Fruit fly (Drosophila melanogaster) whole organism, embryonic: Measurements from ENCODE around the gene CG44838.

ENCODE experiments used
- Awh ChIP-seq: fragments of 200-800 bp; sonication (Bioruptor generic); IDR thresholded peaks from 2 replicates; pipeline ENCODE4, ENCODE4 v1.3.6; 2022; ENCODE audit warnings: missing biosample characterization, missing genetic modification characterization
- CG10209 ChIP-seq: fragments of 200-800 bp; sonication (Bioruptor generic); optimal IDR thresholded peaks from 3 replicates; lab custom pipeline; 2017; ENCODE audit warnings: missing biosample characterization, mild to moderate bottlenecking, missing genetic modification characterization, missing genetic modification reagents
- CG10274 ChIP-seq: fragments of 200-800 bp; sonication (Bioruptor generic); optimal IDR thresholded peaks from 3 replicates; lab custom pipeline; 2017; ENCODE audit warnings: missing biosample characterization, mild to moderate bottlenecking, missing genetic modification characterization
- CG10543 ChIP-seq: fragments of 200-800 bp; sonication (Bioruptor generic); optimal IDR thresholded peaks from 3 replicates; lab custom pipeline; 2017; ENCODE audit warnings: missing biosample characterization, mild to moderate bottlenecking, missing genetic modification characterization, moderate library complexity
- CG10565 ChIP-seq: fragments of 200-800 bp; sonication (Bioruptor generic); optimal IDR thresholded peaks from 3 replicates; lab custom pipeline; 2016; ENCODE audit warnings: missing biosample characterization, mild to moderate bottlenecking, missing genetic modification characterization
- CG12155 ChIP-seq: fragments of 200-800 bp; sonication (Bioruptor generic); optimal IDR thresholded peaks from 3 replicates; lab custom pipeline; 2016; ENCODE audit warnings: missing biosample characterization, missing genetic modification characterization
- CG12769 ChIP-seq: fragments of 200-800 bp; sonication (Bioruptor generic); optimal IDR thresholded peaks from 2 replicates; lab custom pipeline; 2019; ENCODE audit warnings: missing biosample characterization, mild to moderate bottlenecking, missing genetic modification characterization, moderate library complexity
- CG17359 ChIP-seq: fragments of 200-800 bp; sonication (Bioruptor generic); optimal IDR thresholded peaks from 3 replicates; lab custom pipeline; 2018; ENCODE audit warnings: missing biosample characterization, mild to moderate bottlenecking, missing genetic modification characterization, moderate library complexity
- CG18599 ChIP-seq: fragments of 200-800 bp; sonication (Bioruptor generic); optimal IDR thresholded peaks from 3 replicates; lab custom pipeline; 2017; ENCODE audit warnings: missing biosample characterization, missing genetic modification characterization, mild to moderate bottlenecking, moderate library complexity, missing genetic modification reagents
- CG18619 ChIP-seq: fragments of 200-800 bp; sonication (Bioruptor generic); optimal IDR thresholded peaks from 3 replicates; lab custom pipeline; 2017; ENCODE audit warnings: missing biosample characterization, mild to moderate bottlenecking, missing genetic modification characterization
- CG32767 ChIP-seq: fragments of 200-800 bp; sonication (Bioruptor generic); IDR thresholded peaks from 2 replicates; pipeline ENCODE4 v1.3.6; 2022; ENCODE audit warnings: missing biosample characterization, missing genetic modification characterization
- CG9727 ChIP-seq: fragments of 200-800 bp; sonication (Bioruptor generic); optimal IDR thresholded peaks from 3 replicates; lab custom pipeline; 2017; ENCODE audit warnings: missing biosample characterization, mild to moderate bottlenecking, missing genetic modification characterization
- CTCF ChIP-seq: fragments of 200-800 bp; sonication (Bioruptor generic); optimal IDR thresholded peaks from 2 replicates; lab custom pipeline; 2017; ENCODE audit warnings: missing biosample characterization, mild to moderate bottlenecking, missing genetic modification characterization, moderate library complexity
- CkIIα-i1 ChIP-seq: fragments of 200-800 bp; sonication (Bioruptor generic); IDR thresholded peaks from 2 replicates; pipeline ENCODE4 v1.3.6; 2022; ENCODE audit warnings: missing biosample characterization, missing genetic modification characterization
- Deaf1 ChIP-seq: fragments of 200-800 bp; optimal IDR thresholded peaks from 3 replicates; lab custom pipeline; 2019; ENCODE audit warnings: missing biosample characterization, mild to moderate bottlenecking, missing genetic modification characterization, moderate library complexity
- HLH4C ChIP-seq: fragments of 200-800 bp; sonication (Bioruptor generic); IDR thresholded peaks from 3 replicates; pipeline ENCODE4 v1.3.6; 2022; ENCODE audit warnings: missing biosample characterization, missing genetic modification characterization; ENCODE audit not compliant: partially characterized antibody
- Lhr ChIP-seq: fragments of 200-800 bp; sonication (Bioruptor generic); optimal IDR thresholded peaks from 3 replicates; lab custom pipeline; 2017; ENCODE audit warnings: mild to moderate bottlenecking, missing biosample characterization, missing genetic modification reagents, missing genetic modification characterization
- Lpt ChIP-seq: fragments of >200 bp; optimal IDR thresholded peaks from 2 replicates; lab custom pipeline; 2018; ENCODE audit warnings: missing biosample characterization, missing genetic modification characterization
- MBD-R2 ChIP-seq: fragments of 200-800 bp; sonication (Bioruptor generic); IDR thresholded peaks from 2 replicates; pipeline ENCODE4 v1.3.6; 2022; ENCODE audit warnings: missing biosample characterization, missing genetic modification characterization
- Mrtf ChIP-seq: fragments of 200-800 bp; sonication (Bioruptor generic); IDR thresholded peaks from 3 replicates; pipeline ENCODE4 v1.3.6; 2022; ENCODE audit warnings: missing biosample characterization, missing genetic modification characterization
- Ptx1 ChIP-seq: fragments of 200-800 bp; sonication (Bioruptor generic); IDR thresholded peaks from 2 replicates; pipeline ENCODE4 v1.3.6; 2022; ENCODE audit warnings: missing biosample characterization, missing genetic modification characterization
- Sox100B ChIP-seq: fragments of 200-800 bp; sonication (Bioruptor generic); optimal IDR thresholded peaks from 3 replicates; lab custom pipeline; 2018; ENCODE audit warnings: missing biosample characterization, mild to moderate bottlenecking, missing genetic modification characterization
- Xrp1 ChIP-seq: fragments of 200-800 bp; sonication (Bioruptor generic); IDR thresholded peaks from 2 replicates; pipeline ENCODE4 v1.3.6; 2022; ENCODE audit warnings: missing biosample characterization, missing genetic modification characterization
- aop ChIP-seq: fragments of 200-800 bp; sonication (Bioruptor generic); IDR thresholded peaks from 2 replicates; pipeline ENCODE4 v1.3.6; 2022; ENCODE audit warnings: missing biosample characterization, missing genetic modification characterization
- bbx ChIP-seq: fragments of 200-800 bp; sonication (Bioruptor generic); IDR thresholded peaks from 2 replicates; pipeline ENCODE4 v1.3.6; 2022; ENCODE audit warnings: missing biosample characterization, missing genetic modification characterization; ENCODE audit not compliant: partially characterized antibody
- cas ChIP-seq: fragments of 200-800 bp; sonication (Bioruptor generic); IDR thresholded peaks from 2 replicates; pipeline ENCODE4 v1.3.6; 2022; ENCODE audit warnings: missing biosample characterization, missing genetic modification characterization
- cg ChIP-seq: fragments of 200-800 bp; sonication (Bioruptor generic); optimal IDR thresholded peaks from 3 replicates; lab custom pipeline; 2019; ENCODE audit warnings: missing biosample characterization, mild to moderate bottlenecking, missing genetic modification characterization, moderate library complexity
- chif ChIP-seq, 2 experiments: fragments of 200-800 bp; sonication (Bioruptor generic); optimal IDR thresholded peaks; 3 replicates each; lab custom pipeline; 2016; ENCODE audit warnings: missing biosample characterization in 2 of 2, missing genetic modification characterization in 2 of 2
- danr ChIP-seq: fragments of 200-800 bp; sonication (Bioruptor generic); IDR thresholded peaks from 2 replicates; pipeline ENCODE4 v1.3.6; 2022; ENCODE audit warnings: missing biosample characterization, missing genetic modification characterization
- dati ChIP-seq: fragments of 200-800 bp; sonication (Bioruptor generic); IDR thresholded peaks from 2 replicates; pipeline ENCODE4 v1.3.6; 2022; ENCODE audit warnings: missing biosample characterization, missing genetic modification characterization
- fru ChIP-seq: fragments of >200 bp; optimal IDR thresholded peaks from 2 replicates; lab custom pipeline; 2017
- gro ChIP-seq: fragments of 200-800 bp; sonication (Bioruptor generic); optimal IDR thresholded peaks from 2 replicates; lab custom pipeline; 2016; ENCODE audit warnings: missing biosample characterization, missing genetic modification characterization
- h ChIP-seq: fragments of >200 bp; optimal IDR thresholded peaks from 2 replicates; lab custom pipeline; 2017
- inv ChIP-seq: fragments of 200-800 bp; sonication (Bioruptor generic); IDR thresholded peaks from 2 replicates; pipeline ENCODE4 v1.3.6; 2022; ENCODE audit warnings: missing biosample characterization, missing genetic modification characterization; ENCODE audit not compliant: partially characterized antibody
- jigr1 ChIP-seq: fragments of 200-800 bp; sonication (Bioruptor generic); IDR thresholded peaks from 3 replicates; pipeline ENCODE4 v1.3.6; 2022; ENCODE audit warnings: missing biosample characterization, missing genetic modification characterization
- kah ChIP-seq: fragments of 200-800 bp; sonication (Bioruptor generic); optimal IDR thresholded peaks from 2 replicates; lab custom pipeline; 2018; ENCODE audit warnings: missing biosample characterization, mild to moderate bottlenecking, missing genetic modification characterization
- ken ChIP-seq: fragments of 200-800 bp; sonication (Bioruptor generic); IDR thresholded peaks from 3 replicates; pipeline ENCODE4 v1.3.6; 2022; ENCODE audit warnings: missing biosample characterization, missing genetic modification characterization
- luna ChIP-seq: fragments of 200-800 bp; sonication (Bioruptor generic); optimal IDR thresholded peaks from 2 replicates; lab custom pipeline; 2016; ENCODE audit warnings: missing biosample characterization, missing genetic modification characterization
- maf-S ChIP-seq: fragments of 200-800 bp; sonication (Bioruptor generic); optimal IDR thresholded peaks from 2 replicates; lab custom pipeline; 2016; ENCODE audit warnings: missing biosample characterization, missing genetic modification characterization
- nerfin-1 ChIP-seq: fragments of 200-800 bp; sonication (Bioruptor generic); optimal IDR thresholded peaks from 3 replicates; lab custom pipeline; 2019; ENCODE audit warnings: missing biosample characterization, mild to moderate bottlenecking, missing genetic modification characterization, moderate library complexity
- oc ChIP-seq: fragments of 200-800 bp; sonication (Bioruptor generic); optimal IDR thresholded peaks from 2 replicates; lab custom pipeline; 2018; ENCODE audit warnings: missing biosample characterization, mild to moderate bottlenecking, missing genetic modification characterization, moderate library complexity
- pb ChIP-seq: fragments of 200-800 bp; sonication (Bioruptor generic); optimal IDR thresholded peaks from 3 replicates; lab custom pipeline; 2016; ENCODE audit warnings: missing biosample characterization, missing genetic modification characterization
- pnt ChIP-seq: fragments of 200-800 bp; sonication (Bioruptor generic); optimal IDR thresholded peaks from 3 replicates; lab custom pipeline; 2016; ENCODE audit warnings: missing biosample characterization, missing genetic modification characterization
- prd ChIP-seq, 3 experiments: fragments of >200 bp in 2 of 3; fragments of 200-800 bp in 1 of 3; sonication (Bioruptor generic) in 1 of 3; optimal IDR thresholded peaks in 2 of 3; IDR thresholded peaks in 1 of 3; 2 replicates in 2 of 3; 3 replicates in 1 of 3; pipeline versions ENCODE4 v1.3.6 to Lab custom; 2017 to 2022; ENCODE audit warnings: missing biosample characterization in 1 of 3, missing genetic modification characterization in 1 of 3
- rib ChIP-seq: fragments of 200-800 bp; sonication (Bioruptor generic); IDR thresholded peaks from 2 replicates; pipeline ENCODE4 v1.3.6; 2022; ENCODE audit warnings: missing biosample characterization, missing genetic modification characterization
- ro ChIP-seq: fragments of 200-800 bp; sonication (Bioruptor generic); IDR thresholded peaks from 2 replicates; pipeline ENCODE4 v1.3.6; 2022; ENCODE audit warnings: missing biosample characterization, missing genetic modification characterization
- salm ChIP-seq: fragments of 200-800 bp; sonication (Bioruptor generic); optimal IDR thresholded peaks from 2 replicates; lab custom pipeline; 2018; ENCODE audit warnings: missing biosample characterization, mild to moderate bottlenecking, missing genetic modification characterization
- scrt ChIP-seq: fragments of 200-800 bp; sonication (Bioruptor generic); optimal IDR thresholded peaks from 2 replicates; lab custom pipeline; 2018; ENCODE audit warnings: missing biosample characterization, mild to moderate bottlenecking, missing genetic modification characterization, moderate library complexity
- vfl ChIP-seq: fragments of 200-800 bp; sonication (Bioruptor generic); optimal IDR thresholded peaks from 2 replicates; lab custom pipeline; 2016; ENCODE audit warnings: missing biosample characterization, missing genetic modification characterization
- z ChIP-seq: fragments of 200-800 bp; sonication (Bioruptor generic); IDR thresholded peaks from 3 replicates; pipeline ENCODE4 v1.3.6; 2022; ENCODE audit warnings: missing biosample characterization, missing genetic modification characterization

CG44838 gene

dm6 chr3L:9460775-9461491, at the start of gene CG44838, which contains the start of gene CG3434 (continued):
- TF ChIP-seq vfl (GFP tag; lab: Kevin White, UChicago) (peak; percentile 68), ro (GFP tag; lab: Robert Waterston, UW) (no peak), scrt (GFP tag; lab: Kevin White, UChicago) (peak; percentile 75), CG18619 (GFP tag; lab: Kevin White, UChicago) (peak; percentile 76), CG18599 (GFP tag; lab: Kevin White, UChicago) (peak; percentile 85), dati (GFP tag; lab: Robert Waterston, UW) (peak; percentile 45; the same call in 1 of the 2 replicates), Sox100B (GFP tag; lab: Kevin White, UChicago) (peak; percentile 71), CG10209 (GFP tag; lab: Kevin White, UChicago) (peak; percentile 68), oc (tag; lab: Kevin White, UChicago) (peak; percentile 49), CG12769 (tag; lab: Kevin White, UChicago) (peak; percentile 40), nerfin-1 (tag; lab: Kevin White, UChicago) (peak; percentile 68), CG32767 (GFP tag; lab: Robert Waterston, UW) (no peak; the same call in 1 of the 2 replicates), z (GFP tag; lab: Robert Waterston, UW) (no peak), Ptx1 (GFP tag; lab: Robert Waterston, UW) (peak; percentile 80), pnt (peak; percentile 53), Mrtf (GFP tag; lab: Robert Waterston, UW) (peak; percentile 68; the same call in 2 of the 3 replicates), salm (tag; lab: Kevin White, UChicago) (peak; percentile 37), CkIIα-i1 (GFP tag; lab: Robert Waterston, UW) (no peak), CTCF (GFP tag; lab: Kevin White, UChicago) (peak; percentile 60), maf-S (GFP tag; lab: Kevin White, UChicago) (peak; percentile 35), CG10565 (GFP tag; lab: Kevin White, UChicago) (peak; percentile 11), gro (GFP tag; lab: Kevin White, UChicago) (peak; percentile 64), chif (GFP tag; optimal IDR thresholded peaks at IDR 0.05; lab: Kevin White, UChicago) (peak; percentile 58 to 78), CG10274 (GFP tag; lab: Kevin White, UChicago) (peak; percentile 45), h (lab: Kevin White, UChicago) (no peak), rib (GFP tag; lab: Robert Waterston, UW) (no peak), Xrp1 (GFP tag; lab: Robert Waterston, UW) (peak; percentile 86), cg (GFP tag; lab: Kevin White, UChicago) (peak; percentile 60), Lhr (GFP tag; lab: Kevin White, UChicago) (peak; percentile 70), jigr1 (GFP tag; lab: Robert Waterston, UW) (peak; percentile 38; the same call in 1 of the 3 replicates), Awh (GFP tag; lab: Robert Waterston, UW) (peak; percentile 67; the same call in 1 of the 2 replicates), pb (GFP tag; lab: Kevin White, UChicago) (no peak), Deaf1 (peak; percentile 58), Lpt (GFP tag; lab: Kevin White, UChicago) (no peak), CG12155 (GFP tag; lab: Kevin White, UChicago) (peak; percentile 86), ken (GFP tag; lab: Robert Waterston, UW) (peak; percentile 70; the same call in 1 of the 3 replicates), bbx (GFP tag; lab: Robert Waterston, UW) (peak; percentile 25; the same call in 1 of the 2 replicates), fru (no peak), prd (optimal IDR thresholded peaks at IDR 0.05; lab: Kevin White, UChicago) (no peak), prd (GFP tag; IDR thresholded peaks at IDR 0.05; lab: Robert Waterston, UW) (peak; percentile 86), inv (GFP tag; lab: Robert Waterston, UW) (no peak), CG17359 (tag; lab: Kevin White, UChicago) (peak; percentile 79), luna (peak; percentile 28), CG10543 (GFP tag; lab: Kevin White, UChicago) (peak; percentile 91), cas (GFP tag; lab: Robert Waterston, UW) (0 out of 2 replicates have a peak, but pooled peaks have one; percentile 65), aop (GFP tag; lab: Robert Waterston, UW) (no peak), CG9727 (peak; percentile 86), danr (GFP tag; lab: Robert Waterston, UW) (no peak), HLH4C (GFP tag; lab: Robert Waterston, UW) (peak; percentile 44; the same call in 1 of the 3 replicates), kah (GFP tag; lab: Kevin White, UChicago) (no peak), MBD-R2 (GFP tag; lab: Robert Waterston, UW) (peak; percentile 74)
